Worm (Caenorhabditis elegans) whole organism, L4 larva: Measurements from ENCODE around the gene Y32G9A.3.

Experiments
- F10B5.3 ChIP-seq: sonication (generic microtip); optimal IDR thresholded peaks from 2 replicates; lab custom pipeline; 2016; ENCODE audit warnings: mild to moderate bottlenecking, missing genetic modification characterization, missing compliant biosample characterization
- aha-1 ChIP-seq: fragments of 150-350 bp; peaks from one replicate; lab custom pipeline; 2014; ENCODE audit warnings: missing biosample characterization, missing genetic modification characterization
- lin-38 ChIP-seq: fragments of 200-800 bp; sonication (Bioruptor generic); IDR thresholded peaks from 2 replicates; pipeline ENCODE4 v1.3.6; 2022; ENCODE audit warnings: missing genetic modification reagents, missing genetic modification characterization, missing compliant biosample characterization
- rbr-2 ChIP-seq: sonication (generic microtip); optimal IDR thresholded peaks from 2 replicates; lab custom pipeline; 2016; ENCODE audit warnings: missing genotype, missing genetic modification characterization, missing compliant biosample characterization
- ztf-11 ChIP-seq: fragments of 150-350 bp; optimal IDR thresholded peaks from 2 replicates; lab custom pipeline; 2014; ENCODE audit warnings: missing biosample characterization, missing genetic modification characterization

DNA sequence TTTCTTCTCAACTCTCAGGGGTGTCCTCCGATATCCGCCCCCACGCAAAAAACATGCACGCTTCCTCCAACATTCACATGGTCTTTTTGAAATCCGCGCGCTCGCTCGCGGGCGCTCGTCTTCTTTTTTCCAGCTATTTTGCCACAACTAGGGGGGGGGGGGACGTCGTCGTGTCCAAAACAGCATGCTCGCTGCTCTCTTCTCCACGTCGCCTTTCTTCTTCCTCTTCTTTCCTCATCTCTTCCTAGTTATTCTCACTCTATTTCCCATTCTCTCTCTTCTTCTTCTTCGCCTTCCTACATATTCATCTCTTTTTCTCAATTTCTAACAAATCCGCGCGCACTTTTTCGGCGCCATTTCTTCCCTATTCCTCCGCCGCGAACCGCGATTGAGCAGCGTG lies 32.3 kb downstream of the Y32G9A.3 start:
- TF ChIP-seq F10B5.3 (tag; lab: Kevin White, UChicago) (no peak), lin-38 (GFP tag; lab: Robert Waterston, UW) (no peak), aha-1 (peak; percentile 46), ztf-11 (tag; lab: Kevin White, UChicago) (no peak), rbr-2 (tag; lab: Kevin White, UChicago) (peak; percentile 72)
